Fruit fly (Drosophila melanogaster) S2 (cell line): ENCODE results near the gene Grx3.

Experiments
- CG8478 ChIP-seq: fragments of >200 bp; optimal IDR thresholded peaks from 2 replicates; lab custom pipeline; 2018
- CTCF ChIP-seq, 2 experiments: fragments of >200 bp; optimal IDR thresholded peaks; 2 replicates each; lab custom pipeline; 2018

DNA sequence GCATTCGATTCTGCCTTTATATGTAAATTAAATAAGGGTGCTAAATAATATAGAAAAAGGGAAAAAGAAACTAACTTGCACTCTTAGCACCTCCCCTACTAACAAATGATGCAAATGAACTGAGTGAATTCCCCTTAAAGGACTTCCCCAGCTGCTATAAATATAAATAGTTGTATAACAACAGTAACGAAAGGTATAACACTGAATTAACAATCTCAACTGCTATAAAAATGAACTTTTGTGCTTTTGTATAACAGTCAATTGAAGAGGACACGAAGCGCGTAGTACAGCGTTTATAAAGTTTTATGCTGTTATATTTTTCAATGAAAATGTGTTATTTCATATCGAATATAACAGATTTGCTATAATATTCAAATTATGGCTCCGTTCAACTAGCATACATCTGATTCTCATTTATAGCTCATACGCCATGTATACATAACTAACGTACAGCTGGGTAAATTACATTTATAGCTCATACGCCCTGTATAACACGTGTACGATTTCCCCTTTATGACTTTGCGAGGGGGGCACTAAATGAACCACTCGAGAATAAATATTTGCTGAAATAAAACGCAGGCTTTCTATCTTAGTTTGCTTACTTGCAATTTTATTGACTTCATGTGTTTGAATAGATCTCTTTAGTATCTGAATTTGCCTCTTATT lies 16.9 kb upstream of the Grx3 start:
- TF ChIP-seq CTCF (optimal IDR thresholded peaks at IDR 0.05; lab: Kevin White, UChicago) (no peak), CG8478 (lab: Kevin White, UChicago) (no peak)
